Worm (Caenorhabditis elegans): ENCODE data around the gene C13G3.12.

DNA sequence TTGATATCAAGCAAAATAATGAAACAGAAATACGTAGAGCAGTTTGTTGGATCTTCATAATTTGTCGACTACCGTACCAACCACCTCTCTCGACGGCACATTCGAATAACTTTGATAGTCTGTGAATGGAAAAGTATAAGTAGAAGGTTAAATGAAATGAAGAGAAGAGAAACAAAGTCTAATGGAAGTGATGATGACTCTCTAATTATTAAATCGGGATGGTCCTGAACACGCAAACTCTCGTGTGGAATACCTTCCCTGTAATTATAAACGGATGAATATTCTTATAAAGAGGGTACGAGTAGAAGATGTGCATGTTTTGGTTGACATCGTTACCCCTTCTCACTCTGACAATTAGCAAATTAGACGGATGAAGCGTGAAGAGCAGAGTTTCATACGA is at the start of gene C13G3.12, which contains the start of gene hot-6:
- no peak for TF ChIP-seq nhr-12 (tag; optimal IDR thresholded peaks at IDR 0.05)
- TF ChIP-seq pha-4 (tag; optimal IDR thresholded peaks at IDR 0.05) = no peak
- TF ChIP-seq nhr-76 (tag; optimal IDR thresholded peaks at IDR 0.05) = no peak
- no peak for TF ChIP-seq sea-2 (GFP tag; optimal IDR thresholded peaks at IDR 0.05)
- TF ChIP-seq ZK546.5 (tag; optimal IDR thresholded peaks at IDR 0.05) = no peak
- TF ChIP-seq ztf-4 (tag; optimal IDR thresholded peaks at IDR 0.05) = no peak
- no peak for TF ChIP-seq lin-39 (tag; optimal IDR thresholded peaks at IDR 0.05)
- TF ChIP-seq unc-62 (GFP tag; optimal IDR thresholded peaks at IDR 0.05) = no peak
- TF ChIP-seq nfya-1 (tag; optimal IDR thresholded peaks at IDR 0.05; ENCODE audit: insufficient read depth) = no peak
- no peak for TF ChIP-seq egl-5 (tag; optimal IDR thresholded peaks at IDR 0.05)
- TF ChIP-seq snpc-4 (tag; optimal IDR thresholded peaks at IDR 0.05) = no peak

Measured in whole organism, L3 larva.